Fruit fly (Drosophila melanogaster) whole organism, embryonic: ENCODE measurements around the gene Vti1a.

Experiments used
- C15 ChIP-seq: fragments of 200-800 bp; sonication (Bioruptor generic); IDR thresholded peaks from 3 replicates; pipeline ENCODE4 v1.3.6; 2022; ENCODE audit warnings: missing biosample characterization, missing genetic modification characterization
- CG10321 ChIP-seq: fragments of 200-800 bp; sonication (Bioruptor generic); IDR thresholded peaks from 2 replicates; pipeline ENCODE4 v1.3.6; 2022; ENCODE audit warnings: missing biosample characterization, missing genetic modification characterization
- CG10654 ChIP-seq: fragments of 200-800 bp; sonication (Bioruptor generic); optimal IDR thresholded peaks from 2 replicates; lab custom pipeline; 2016; ENCODE audit warnings: missing biosample characterization, missing genetic modification characterization
- CG11093 ChIP-seq: fragments of 200-800 bp; sonication (Bioruptor generic); IDR thresholded peaks from 3 replicates; pipeline ENCODE4 v1.3.6; 2022; ENCODE audit warnings: missing biosample characterization, missing genetic modification characterization
- CG1233 ChIP-seq: fragments of 200-800 bp; sonication (Bioruptor generic); optimal IDR thresholded peaks from 4 replicates; lab custom pipeline; 2018; ENCODE audit warnings: missing biosample characterization, mild to moderate bottlenecking, missing genetic modification characterization
- CG15011 ChIP-seq: fragments of 200-800 bp; sonication (Bioruptor generic); optimal IDR thresholded peaks from 3 replicates; lab custom pipeline; 2018; ENCODE audit warnings: missing biosample characterization, mild to moderate bottlenecking, missing genetic modification characterization
- CG1602 ChIP-seq: fragments of 200-800 bp; sonication (Bioruptor generic); optimal IDR thresholded peaks from 3 replicates; lab custom pipeline; 2016; ENCODE audit warnings: missing biosample characterization, missing genetic modification characterization
- CG16815 ChIP-seq: fragments of 200-800 bp; sonication (Bioruptor generic); optimal IDR thresholded peaks from 3 replicates; lab custom pipeline; 2017; ENCODE audit warnings: missing biosample characterization, mild to moderate bottlenecking, missing genetic modification characterization
- CG17359 ChIP-seq: fragments of 200-800 bp; sonication (Bioruptor generic); optimal IDR thresholded peaks from 3 replicates; lab custom pipeline; 2018; ENCODE audit warnings: missing biosample characterization, mild to moderate bottlenecking, missing genetic modification characterization, moderate library complexity
- CG17361 ChIP-seq: fragments of 200-800 bp; sonication (Bioruptor generic); IDR thresholded peaks from 3 replicates; pipeline ENCODE4 v1.3.6; 2022; ENCODE audit warnings: missing biosample characterization, missing genetic modification characterization
- CG1832 ChIP-seq: fragments of 200-800 bp; sonication (Bioruptor generic); optimal IDR thresholded peaks from 2 replicates; lab custom pipeline; 2017; ENCODE audit warnings: missing biosample characterization, mild to moderate bottlenecking, missing genetic modification characterization, inconsistent platforms
- CG2116 ChIP-seq: fragments of 200-800 bp; sonication (Bioruptor generic); optimal IDR thresholded peaks from 3 replicates; lab custom pipeline; 2018; ENCODE audit warnings: missing biosample characterization, mild to moderate bottlenecking, missing genetic modification characterization
- CG2202 ChIP-seq: fragments of 200-800 bp; sonication (Bioruptor generic); optimal IDR thresholded peaks from 2 replicates; lab custom pipeline; 2018; ENCODE audit warnings: missing biosample characterization, mild to moderate bottlenecking, missing genetic modification characterization
- CG34422 ChIP-seq: fragments of 200-800 bp; sonication (Bioruptor generic); IDR thresholded peaks from 3 replicates; pipeline ENCODE4 v1.3.6; 2022; ENCODE audit warnings: missing biosample characterization, missing genetic modification characterization
- CG3838 ChIP-seq: fragments of 200-800 bp; sonication (Bioruptor generic); optimal IDR thresholded peaks from 3 replicates; lab custom pipeline; 2016; ENCODE audit warnings: missing biosample characterization, missing genetic modification characterization
- CG4404 ChIP-seq: fragments of 200-800 bp; sonication (Bioruptor generic); IDR thresholded peaks from 2 replicates; pipeline ENCODE4 v1.3.6; 2022; ENCODE audit warnings: missing biosample characterization, missing genetic modification characterization
- CG8281 ChIP-seq: fragments of 200-800 bp; sonication (Bioruptor generic); optimal IDR thresholded peaks from 2 replicates; lab custom pipeline; 2018; ENCODE audit warnings: missing biosample characterization, mild to moderate bottlenecking, missing genetic modification characterization, moderate library complexity
- CHES-1-like ChIP-seq: fragments of 200-800 bp; sonication (Bioruptor generic); optimal IDR thresholded peaks from 2 replicates; lab custom pipeline; 2016; ENCODE audit warnings: missing biosample characterization, missing genetic modification characterization
- E2f2 ChIP-seq: fragments of 200-800 bp; sonication (Bioruptor generic); IDR thresholded peaks from 2 replicates; pipeline ENCODE4 v1.3.6; 2022; ENCODE audit warnings: missing biosample characterization, missing genetic modification characterization
- Gug ChIP-seq: fragments of 200-800 bp; sonication (Bioruptor generic); IDR thresholded peaks from 4 replicates; pipeline ENCODE4 v1.3.6; 2022; ENCODE audit warnings: missing biosample characterization, missing genetic modification characterization
- HLH3B ChIP-seq: fragments of 200-800 bp; sonication (Bioruptor generic); IDR thresholded peaks from 2 replicates; pipeline ENCODE4 v1.3.6; 2022; ENCODE audit warnings: missing biosample characterization, missing genetic modification characterization
- HLH4C ChIP-seq: fragments of 200-800 bp; sonication (Bioruptor generic); IDR thresholded peaks from 3 replicates; pipeline ENCODE4 v1.3.6; 2022; ENCODE audit warnings: missing biosample characterization, missing genetic modification characterization; ENCODE audit not compliant: partially characterized antibody
- Lim3 ChIP-seq: fragments of 200-800 bp; sonication (Bioruptor generic); IDR thresholded peaks from 2 replicates; pipeline ENCODE4 v1.3.6; 2022; ENCODE audit warnings: missing biosample characterization, missing genetic modification characterization
- PHDP ChIP-seq: fragments of 200-800 bp; sonication (Bioruptor generic); optimal IDR thresholded peaks from 3 replicates; lab custom pipeline; 2018; ENCODE audit warnings: missing biosample characterization, mild to moderate bottlenecking, missing genetic modification characterization, moderate library complexity
- Pdp1 ChIP-seq, 2 experiments: fragments of 200-800 bp; sonication (Bioruptor generic); optimal IDR thresholded peaks; 3 replicates each; lab custom pipeline; 2016; ENCODE audit warnings: missing biosample characterization in 2 of 2, missing genetic modification characterization in 2 of 2, mild to moderate bottlenecking in 1 of 2, moderate library complexity in 1 of 2
- Poxn ChIP-seq: fragments of 200-800 bp; sonication (Bioruptor generic); IDR thresholded peaks from 2 replicates; pipeline ENCODE4 v1.3.6; 2022; ENCODE audit warnings: missing biosample characterization, missing genetic modification characterization
- Side ChIP-seq: fragments of 200-800 bp; sonication (Bioruptor generic); optimal IDR thresholded peaks from 2 replicates; lab custom pipeline; 2016; ENCODE audit warnings: missing biosample characterization, missing genetic modification characterization
- Vsx1 ChIP-seq: fragments of 200-800 bp; sonication (Bioruptor generic); optimal IDR thresholded peaks from 2 replicates; lab custom pipeline; 2017; ENCODE audit warnings: missing biosample characterization, mild to moderate bottlenecking, missing genetic modification characterization, missing genetic modification reagents
- Xrp1 ChIP-seq: fragments of 200-800 bp; sonication (Bioruptor generic); IDR thresholded peaks from 2 replicates; pipeline ENCODE4 v1.3.6; 2022; ENCODE audit warnings: missing biosample characterization, missing genetic modification characterization
- YL-1 ChIP-seq: fragments of 200-800 bp; sonication (Bioruptor generic); optimal IDR thresholded peaks from 3 replicates; lab custom pipeline; 2017; ENCODE audit warnings: missing biosample characterization, mild to moderate bottlenecking, missing genetic modification characterization
- ap ChIP-seq: fragments of 200-800 bp; sonication (Bioruptor generic); IDR thresholded peaks from 2 replicates; pipeline ENCODE4 v1.3.6; 2022; ENCODE audit warnings: missing biosample characterization, missing genetic modification characterization
- ase ChIP-seq: fragments of 200-800 bp; sonication (Bioruptor generic); IDR thresholded peaks from 3 replicates; pipeline ENCODE4 v1.3.6; 2022; ENCODE audit warnings: missing biosample characterization, missing genetic modification characterization
- az2 ChIP-seq: fragments of 200-800 bp; sonication (Bioruptor generic); optimal IDR thresholded peaks from 3 replicates; lab custom pipeline; 2016; ENCODE audit warnings: missing biosample characterization, missing genetic modification characterization
- bowl ChIP-seq: fragments of 200-800 bp; sonication (Bioruptor generic); IDR thresholded peaks from 2 replicates; pipeline ENCODE4 v1.3.6; 2022; ENCODE audit warnings: missing biosample characterization, missing genetic modification characterization
- chinmo ChIP-seq: fragments of 200-800 bp; sonication (Bioruptor generic); IDR thresholded peaks from 4 replicates; pipeline ENCODE4 v1.3.6; 2022; ENCODE audit warnings: missing biosample characterization, missing genetic modification characterization; ENCODE audit not compliant: partially characterized antibody
- dati ChIP-seq: fragments of 200-800 bp; sonication (Bioruptor generic); IDR thresholded peaks from 2 replicates; pipeline ENCODE4 v1.3.6; 2022; ENCODE audit warnings: missing biosample characterization, missing genetic modification characterization
- gsb ChIP-seq: fragments of 200-800 bp; sonication (Bioruptor generic); IDR thresholded peaks from 2 replicates; pipeline ENCODE4 v1.3.6; 2022; ENCODE audit warnings: missing biosample characterization, missing genetic modification characterization
- hbn ChIP-seq: fragments of 200-800 bp; sonication (Bioruptor generic); IDR thresholded peaks from 2 replicates; pipeline ENCODE4 v1.3.6; 2022; ENCODE audit warnings: missing biosample characterization, missing genetic modification characterization; ENCODE audit not compliant: partially characterized antibody
- hkb ChIP-seq, 2 experiments: fragments of 200-800 bp in 1 of 2; fragments of >200 bp in 1 of 2; sonication (Bioruptor generic) in 1 of 2; IDR thresholded peaks in 1 of 2; optimal IDR thresholded peaks in 1 of 2; 2 replicates each; pipeline versions ENCODE4 v1.3.6 to Lab custom; 2017 to 2022; ENCODE audit warnings: missing biosample characterization in 1 of 2, missing genetic modification characterization in 1 of 2
- kni ChIP-seq: fragments of 200-800 bp; sonication (Bioruptor generic); optimal IDR thresholded peaks from 3 replicates; lab custom pipeline; 2017; ENCODE audit warnings: mild to moderate bottlenecking, missing biosample characterization, missing genetic modification reagents, missing genetic modification characterization
- oc ChIP-seq: fragments of 200-800 bp; sonication (Bioruptor generic); optimal IDR thresholded peaks from 2 replicates; lab custom pipeline; 2018; ENCODE audit warnings: missing biosample characterization, mild to moderate bottlenecking, missing genetic modification characterization, moderate library complexity
- otp ChIP-seq: fragments of 200-800 bp; sonication (Bioruptor generic); IDR thresholded peaks from 3 replicates; pipeline ENCODE4, ENCODE4 v1.3.6; 2022; ENCODE audit warnings: missing biosample characterization, missing genetic modification characterization
- pfk ChIP-seq: fragments of 200-800 bp; sonication (Bioruptor generic); optimal IDR thresholded peaks from 2 replicates; lab custom pipeline; 2018; ENCODE audit warnings: missing biosample characterization, mild to moderate bottlenecking, missing genetic modification characterization, moderate library complexity
- pzg ChIP-seq: fragments of 200-800 bp; sonication (Bioruptor generic); optimal IDR thresholded peaks from 3 replicates; lab custom pipeline; 2018; ENCODE audit warnings: missing biosample characterization, mild to moderate bottlenecking, missing genetic modification characterization, moderate library complexity
- salm ChIP-seq: fragments of 200-800 bp; sonication (Bioruptor generic); optimal IDR thresholded peaks from 2 replicates; lab custom pipeline; 2018; ENCODE audit warnings: missing biosample characterization, mild to moderate bottlenecking, missing genetic modification characterization
- sd ChIP-seq: fragments of 200-800 bp; sonication (Bioruptor generic); optimal IDR thresholded peaks from 3 replicates; lab custom pipeline; 2018; ENCODE audit warnings: missing biosample characterization, mild to moderate bottlenecking, missing genetic modification characterization, moderate library complexity
- sens ChIP-seq: fragments of 200-800 bp; sonication (Bioruptor generic); peaks from one replicate; lab custom pipeline; 2016; ENCODE audit warnings: missing biosample characterization, missing genetic modification characterization
- sqz ChIP-seq: fragments of 200-800 bp; sonication (Bioruptor generic); optimal IDR thresholded peaks from 3 replicates; lab custom pipeline; 2018; ENCODE audit warnings: missing biosample characterization, mild to moderate bottlenecking, missing genetic modification characterization
- yki ChIP-seq: fragments of >200 bp; optimal IDR thresholded peaks from 3 replicates; lab custom pipeline; 2018
- zfh2 ChIP-seq: fragments of 200-800 bp; sonication (Bioruptor generic); optimal IDR thresholded peaks from 2 replicates; lab custom pipeline; 2016; ENCODE audit warnings: missing biosample characterization, missing genetic modification characterization

Vti1a gene

dm6 chr3L:687858-688257 is 4.9 kb downstream of the Vti1a start, which contains the start of gene hiro:
Gene hiro, minus strand, starts transcription at chr3L:687958.
- TF ChIP-seq sqz (GFP tag; lab: Kevin White, UChicago) (no peak), chinmo (0 out of 4 replicates have a peak, but pooled peaks have one; percentile 8), sd (tag; lab: Kevin White, UChicago) (peak; percentile 32)

- TF ChIP-seq Poxn (GFP tag; lab: Robert Waterston, UW) (no peak), yki (lab: Kevin White, UChicago) (peak; percentile 8), CG10654 (GFP tag; lab: Kevin White, UChicago) (no peak), PHDP (tag; lab: Kevin White, UChicago) (peak; percentile 27), bowl (GFP tag; lab: Robert Waterston, UW) (no peak), E2f2 (GFP tag; lab: Robert Waterston, UW) (no peak), CG1832 (GFP tag; lab: Kevin White, UChicago) (peak; percentile 80), CG15011 (GFP tag; lab: Kevin White, UChicago) (no peak), Gug (GFP tag; lab: Robert Waterston, UW) (no peak), CG3838 (GFP tag; lab: Kevin White, UChicago) (no peak), HLH4C (GFP tag; lab: Robert Waterston, UW) (no peak), ap (GFP tag; lab: Robert Waterston, UW) (no peak), otp (no peak), CG16815 (GFP tag; lab: Kevin White, UChicago) (no peak), ase (GFP tag; lab: Robert Waterston, UW) (no peak), Lim3 (GFP tag; lab: Robert Waterston, UW) (no peak), gsb (GFP tag; lab: Robert Waterston, UW) (no peak), Pdp1 (GFP tag; optimal IDR thresholded peaks at IDR 0.05; lab: Kevin White, UChicago) (peak in 1 of 2 experiments; percentile 60), az2 (GFP tag; lab: Kevin White, UChicago) (no peak), pfk (GFP tag; lab: Kevin White, UChicago) (peak; percentile 32), hbn (GFP tag; lab: Robert Waterston, UW) (no peak), zfh2 (GFP tag; lab: Kevin White, UChicago) (no peak), Vsx1 (GFP tag; lab: Kevin White, UChicago) (no peak), CG10321 (GFP tag; lab: Robert Waterston, UW) (no peak), salm (tag; lab: Kevin White, UChicago) (no peak), CG11093 (GFP tag; lab: Robert Waterston, UW) (no peak), CG4404 (GFP tag; lab: Robert Waterston, UW) (no peak), sens (GFP tag; lab: Kevin White, UChicago) (peak; percentile 34), CHES-1-like (GFP tag; lab: Kevin White, UChicago) (no peak), CG1233 (no peak), HLH3B (peak; percentile 7; the same call in 1 of the 2 replicates), CG34422 (no peak), CG8281 (tag; lab: Kevin White, UChicago) (no peak), Side (GFP tag; lab: Kevin White, UChicago) (no peak), CG17361 (GFP tag; lab: Robert Waterston, UW) (no peak; the same call in 2 of the 3 replicates), Xrp1 (GFP tag; lab: Robert Waterston, UW) (no peak), C15 (GFP tag; lab: Robert Waterston, UW) (no peak), kni (peak; percentile 92), CG2202 (tag; lab: Kevin White, UChicago) (no peak), CG1602 (GFP tag; lab: Kevin White, UChicago) (no peak), YL-1 (peak; percentile 70), hkb (optimal IDR thresholded peaks at IDR 0.05; lab: Kevin White, UChicago) (no peak), hkb (GFP tag; IDR thresholded peaks at IDR 0.05; lab: Robert Waterston, UW) (no peak), CG17359 (no peak), oc (tag; lab: Kevin White, UChicago) (no peak), dati (GFP tag; lab: Robert Waterston, UW) (no peak), CG2116 (GFP tag; lab: Kevin White, UChicago) (no peak), pzg (GFP tag; lab: Kevin White, UChicago) (peak; percentile 24)
Measured at dm6 chr3L:685441-685804, 7.3 kb downstream of the Vti1a start, which contains the start of gene ebd1. Gene ebd1, minus strand, starts transcription at chr3L:685549.
